Comparison of ENCODE assay signal across 4 fruit fly cellular contexts in genomic region chr3R:25462642-25463317, dm6.
TF ChIP-seq lines count a peak whose summit lies in the region.

No protein-coding gene starts in this region.

- TF ChIP-seq CTCF in whole organism, embryonic (GFP tag; optimal IDR thresholded peaks at IDR 0.05; lab: Kevin White, UChicago) = no peak

TF ChIP-seq in whole organism, embryonic, 481 proteins besides CTCF, POLR2A, EP300 and RAD21 (continues in another document):
- TF ChIP-seq D (optimal IDR thresholded peaks at IDR 0.05; lab: Kevin White, UChicago) = no peak
- TF ChIP-seq D (GFP tag; optimal IDR thresholded peaks at IDR 0.05; lab: Kevin White, UChicago) = no peak
- no peak for TF ChIP-seq CG3407 (GFP tag; optimal IDR thresholded peaks at IDR 0.05; lab: Kevin White, UChicago)
- TF ChIP-seq CG1647 (GFP tag; optimal IDR thresholded peaks at IDR 0.05; lab: Kevin White, UChicago) = no peak
- peak; percentile 24 for TF ChIP-seq ind (GFP tag; optimal IDR thresholded peaks at IDR 0.05; lab: Kevin White, UChicago)
- peak; percentile 39 for TF ChIP-seq CG17829 (tag; optimal IDR thresholded peaks at IDR 0.05; lab: Kevin White, UChicago)
- no peak for TF ChIP-seq sr (GFP tag; IDR thresholded peaks at IDR 0.05; lab: Robert Waterston, UW)
- no peak for TF ChIP-seq CG1602 (GFP tag; optimal IDR thresholded peaks at IDR 0.05; lab: Kevin White, UChicago)
- TF ChIP-seq CG8359 (GFP tag; optimal IDR thresholded peaks at IDR 0.05; lab: Kevin White, UChicago; ENCODE audit: borderline replicate concordance) = no peak
- no peak for TF ChIP-seq gt (GFP tag; IDR thresholded peaks at IDR 0.05; lab: Robert Waterston, UW)
- TF ChIP-seq ATbp (GFP tag; optimal IDR thresholded peaks at IDR 0.05; lab: Kevin White, UChicago) = no peak
- no peak; the same call in 1 of the 2 replicates for TF ChIP-seq HLH3B (GFP tag; IDR thresholded peaks at IDR 0.05; lab: Robert Waterston, UW)
- TF ChIP-seq CG9609 (GFP tag; optimal IDR thresholded peaks at IDR 0.05; lab: Kevin White, UChicago) = no peak
- no peak for TF ChIP-seq CG4360 (GFP tag; IDR thresholded peaks at IDR 0.05; lab: Robert Waterston, UW)
- TF ChIP-seq tll (GFP tag; optimal IDR thresholded peaks at IDR 0.05; lab: Kevin White, UChicago) = no peak
- no peak for TF ChIP-seq TFAM (GFP tag; optimal IDR thresholded peaks at IDR 0.05; lab: Kevin White, UChicago)
- TF ChIP-seq CG14014 (GFP tag; IDR thresholded peaks at IDR 0.05; lab: Robert Waterston, UW) = peak; percentile 54; the same call in 1 of the 2 replicates
- TF ChIP-seq YL-1 (GFP tag; optimal IDR thresholded peaks at IDR 0.05; lab: Kevin White, UChicago) = no peak
- peak; percentile 56 for TF ChIP-seq CG1233 (GFP tag; optimal IDR thresholded peaks at IDR 0.05; lab: Kevin White, UChicago)
- no peak for TF ChIP-seq Fer2 (tag; optimal IDR thresholded peaks at IDR 0.05; lab: Kevin White, UChicago)
- TF ChIP-seq Dp (GFP tag; optimal IDR thresholded peaks at IDR 0.05; lab: Kevin White, UChicago) = no peak
- no peak for TF ChIP-seq CG11723 (GFP tag; optimal IDR thresholded peaks at IDR 0.05; lab: Kevin White, UChicago)
- no peak for TF ChIP-seq peb (GFP tag; IDR thresholded peaks at IDR 0.05; lab: Robert Waterston, UW)
- TF ChIP-seq Atf3 (GFP tag; optimal IDR thresholded peaks at IDR 0.05; lab: Kevin White, UChicago) = no peak

TF ChIP-seq in whole organism, prepupa, 60 proteins besides CTCF, POLR2A, EP300 and RAD21 (continues in another document):
- TF ChIP-seq CG7368 (GFP tag; optimal IDR thresholded peaks at IDR 0.05; lab: Kevin White, UChicago) (peak; percentile 88), fd85E (GFP tag; optimal IDR thresholded peaks at IDR 0.05; lab: Kevin White, UChicago) (peak; percentile 60), CG6808 (GFP tag; optimal IDR thresholded peaks at IDR 0.05; lab: Kevin White, UChicago) (peak; percentile 95), CG15336 (GFP tag; IDR thresholded peaks at IDR 0.05; lab: Robert Waterston, UW) (peak; percentile 90), CG8119 (GFP tag; IDR thresholded peaks at IDR 0.05; lab: Robert Waterston, UW) (peak; percentile 89), ss (GFP tag; optimal IDR thresholded peaks at IDR 0.05; lab: Kevin White, UChicago) (peak; percentile 95), CG11762 (GFP tag; optimal IDR thresholded peaks at IDR 0.05; lab: Kevin White, UChicago; ENCODE audit: insufficient read depth) (peak; percentile 85), CG10631 (GFP tag; optimal IDR thresholded peaks at IDR 0.05; lab: Kevin White, UChicago) (peak; percentile 94), salr (GFP tag; optimal IDR thresholded peaks at IDR 0.05; lab: Kevin White, UChicago) (peak; percentile 78 to 86), achi (GFP tag; optimal IDR thresholded peaks at IDR 0.05; lab: Kevin White, UChicago) (peak; percentile 91), CG8319 (GFP tag; optimal IDR thresholded peaks at IDR 0.05; lab: Kevin White, UChicago) (peak; percentile 86), eg (GFP tag; IDR thresholded peaks at IDR 0.05; lab: Robert Waterston, UW) (peak; percentile 88), CG1621 (tag; optimal IDR thresholded peaks at IDR 0.05; lab: Kevin White, UChicago) (peak; percentile 80), Smox (GFP tag; optimal IDR thresholded peaks at IDR 0.05; lab: Kevin White, UChicago) (peak; percentile 83), acj6 (GFP tag; optimal IDR thresholded peaks at IDR 0.05; lab: Kevin White, UChicago) (peak; percentile 92), spab (GFP tag; optimal IDR thresholded peaks at IDR 0.05; lab: Kevin White, UChicago) (peak; percentile 91), topi (GFP tag; optimal IDR thresholded peaks at IDR 0.05; lab: Kevin White, UChicago) (peak; percentile 87), CG8632 (GFP tag; optimal IDR thresholded peaks at IDR 0.05; lab: Kevin White, UChicago) (peak; percentile 95), Blimp-1 (GFP tag; optimal IDR thresholded peaks at IDR 0.05; lab: Kevin White, UChicago) (peak; percentile 76), esn (GFP tag; optimal IDR thresholded peaks at IDR 0.05; lab: Kevin White, UChicago) (peak; percentile 91), CG3919 (GFP tag; optimal IDR thresholded peaks at IDR 0.05; lab: Kevin White, UChicago) (peak; percentile 92), lz (GFP tag; optimal IDR thresholded peaks at IDR 0.05; lab: Kevin White, UChicago) (peak; percentile 84), dsx (GFP tag; optimal IDR thresholded peaks at IDR 0.05; lab: Kevin White, UChicago; ENCODE audit: poor library complexity, severe bottlenecking) (peak; percentile 95)

TF ChIP-seq in whole organism, pupa, 21 proteins besides CTCF, POLR2A, EP300 and RAD21:
- TF ChIP-seq CG15710 (tag; optimal IDR thresholded peaks at IDR 0.05; lab: Kevin White, UChicago) (peak; percentile 96), CG10348 (GFP tag; IDR thresholded peaks at IDR 0.05; lab: Robert Waterston, UW) (no peak), CG12605 (GFP tag; IDR thresholded peaks at IDR 0.05; lab: Robert Waterston, UW) (peak; percentile 70), Pif1A (GFP tag; optimal IDR thresholded peaks at IDR 0.05; lab: Kevin White, UChicago) (peak; percentile 83), D1 (tag; optimal IDR thresholded peaks at IDR 0.05; lab: Kevin White, UChicago) (peak; percentile 83), Pif1B (GFP tag; optimal IDR thresholded peaks at IDR 0.05; lab: Kevin White, UChicago) (peak; percentile 94), CG14655 (GFP tag; optimal IDR thresholded peaks at IDR 0.05; lab: Kevin White, UChicago) (peak; percentile 90), Ets98B (GFP tag; IDR thresholded peaks at IDR 0.05; lab: Robert Waterston, UW) (peak; percentile 76), CG4496 (GFP tag; IDR thresholded peaks at IDR 0.05; lab: Robert Waterston, UW) (peak; percentile 68; the same call in 2 of the 3 replicates), CG32121 (GFP tag; IDR thresholded peaks at IDR 0.05; lab: Robert Waterston, UW) (peak; percentile 77), CG8159 (tag; optimal IDR thresholded peaks at IDR 0.05; lab: Kevin White, UChicago) (peak; percentile 96), fd96Ca (GFP tag; IDR thresholded peaks at IDR 0.05; lab: Robert Waterston, UW) (peak; percentile 49; the same call in 1 of the 3 replicates), CG9948 (tag; optimal IDR thresholded peaks at IDR 0.05; lab: Kevin White, UChicago) (peak; percentile 92), rn (GFP tag; IDR thresholded peaks at IDR 0.05; lab: Robert Waterston, UW) (peak; percentile 79), CG17806 (tag; optimal IDR thresholded peaks at IDR 0.05; lab: Kevin White, UChicago) (peak; percentile 93), CG34367 (tag; optimal IDR thresholded peaks at IDR 0.05; lab: Kevin White, UChicago) (peak; percentile 88), CG13204 (GFP tag; optimal IDR thresholded peaks at IDR 0.05; lab: Kevin White, UChicago) (peak; percentile 86), CG8301 (tag; optimal IDR thresholded peaks at IDR 0.05; lab: Kevin White, UChicago) (peak; percentile 87), Snoo (tag; optimal IDR thresholded peaks at IDR 0.05; lab: Kevin White, UChicago) (peak; percentile 87), gl (tag; optimal IDR thresholded peaks at IDR 0.05; lab: Kevin White, UChicago) (peak; percentile 81), EcR (GFP tag; optimal IDR thresholded peaks at IDR 0.05; lab: Kevin White, UChicago) (peak; percentile 60)

TF ChIP-seq in whole organism, wandering third instar larva, 38 proteins besides CTCF, POLR2A, EP300 and RAD21 (continues in another document):
- peak; percentile 66 for TF ChIP-seq sage (GFP tag; optimal IDR thresholded peaks at IDR 0.05; lab: Kevin White, UChicago)
- no peak for TF ChIP-seq jim (GFP tag; optimal IDR thresholded peaks at IDR 0.05; lab: Kevin White, UChicago)
- TF ChIP-seq dmrt93B (GFP tag; optimal IDR thresholded peaks at IDR 0.05; lab: Kevin White, UChicago) = peak; percentile 77
- TF ChIP-seq HLH106 (tag; optimal IDR thresholded peaks at IDR 0.05; lab: Kevin White, UChicago) = peak; percentile 93
- TF ChIP-seq tai (GFP tag; optimal IDR thresholded peaks at IDR 0.05; lab: Kevin White, UChicago) = peak; percentile 26
- peak; percentile 52 for TF ChIP-seq Jra (GFP tag; optimal IDR thresholded peaks at IDR 0.05; lab: Kevin White, UChicago)
- TF ChIP-seq Hr83 (GFP tag; optimal IDR thresholded peaks at IDR 0.05; lab: Kevin White, UChicago; ENCODE audit: poor library complexity, severe bottlenecking) = no peak
- TF ChIP-seq usp (GFP tag; optimal IDR thresholded peaks at IDR 0.05; lab: Kevin White, UChicago) = no peak
- TF ChIP-seq CrebA (GFP tag; optimal IDR thresholded peaks at IDR 0.05; lab: Kevin White, UChicago; ENCODE audit: borderline replicate concordance) = peak; percentile 18
- no peak for TF ChIP-seq Dif (GFP tag; optimal IDR thresholded peaks at IDR 0.05; lab: Kevin White, UChicago; ENCODE audit: partially characterized antibody)
- no peak for TF ChIP-seq Hr78 (GFP tag; optimal IDR thresholded peaks at IDR 0.05; lab: Kevin White, UChicago)
- TF ChIP-seq Mio (GFP tag; optimal IDR thresholded peaks at IDR 0.05; lab: Kevin White, UChicago) = no peak
- TF ChIP-seq h (GFP tag; optimal IDR thresholded peaks at IDR 0.05; lab: Kevin White, UChicago) = peak; percentile 87
- TF ChIP-seq rgr (GFP tag; optimal IDR thresholded peaks at IDR 0.05; lab: Kevin White, UChicago) = peak; percentile 88
- TF ChIP-seq pan (optimal IDR thresholded peaks at IDR 0.05; lab: Kevin White, UChicago) = no peak
- TF ChIP-seq psq (GFP tag; optimal IDR thresholded peaks at IDR 0.05; lab: Kevin White, UChicago) = peak; percentile 86
- TF ChIP-seq dsf (GFP tag; optimal IDR thresholded peaks at IDR 0.05; lab: Kevin White, UChicago; ENCODE audit: borderline replicate concordance) = peak; percentile 51
- peak; percentile 42 for TF ChIP-seq br (GFP tag; optimal IDR thresholded peaks at IDR 0.05; lab: Kevin White, UChicago)
- peak; percentile 75 for TF ChIP-seq ey (GFP tag; optimal IDR thresholded peaks at IDR 0.05; lab: Kevin White, UChicago)
- no peak for TF ChIP-seq Abd-B (GFP tag; optimal IDR thresholded peaks at IDR 0.05; lab: Kevin White, UChicago)
- peak; percentile 87 for TF ChIP-seq fru (GFP tag; optimal IDR thresholded peaks at IDR 0.05; lab: Kevin White, UChicago)
- TF ChIP-seq Vsx2 (GFP tag; optimal IDR thresholded peaks at IDR 0.05; lab: Kevin White, UChicago; ENCODE audit: partially characterized antibody) = peak; percentile 68
- peak in 1 of 2 experiments; percentile 93 for TF ChIP-seq foxo (GFP tag; optimal IDR thresholded peaks at IDR 0.05; lab: Kevin White, UChicago)
- peak; percentile 92 for TF ChIP-seq OdsH (GFP tag; optimal IDR thresholded peaks at IDR 0.05; lab: Kevin White, UChicago)
- TF ChIP-seq Hnf4 (GFP tag; optimal IDR thresholded peaks at IDR 0.05; lab: Kevin White, UChicago) = peak; percentile 73
- no peak for TF ChIP-seq Myc (optimal IDR thresholded peaks at IDR 0.05; lab: Kevin White, UChicago)
- TF ChIP-seq woc (GFP tag; optimal IDR thresholded peaks at IDR 0.05; lab: Kevin White, UChicago) = peak; percentile 84
- peak; percentile 90 for TF ChIP-seq brk (GFP tag; optimal IDR thresholded peaks at IDR 0.05; lab: Kevin White, UChicago)
- no peak for TF ChIP-seq dl (GFP tag; optimal IDR thresholded peaks at IDR 0.05; lab: Kevin White, UChicago; ENCODE audit: insufficient read depth in 1 of 2, partially characterized antibody in 2 of 2)
- no peak for TF ChIP-seq lola (GFP tag; optimal IDR thresholded peaks at IDR 0.05; lab: Kevin White, UChicago)

Comparison
In these comparisons a context has a peak if more than half of its experiments do, and no peak if none do; other contexts are left out.
1. Of the 7 proteins assayed by ChIP-seq in both whole organism, embryonic and whole organism, prepupa: peak only in whole organism, embryonic: none; only in whole organism, prepupa: CG16779, Hr39 and Lpt; in both: Blimp-1, CG6854, Gug and Sox102F; in neither: 0.